Worm (Caenorhabditis elegans): ENCODE data around the gene Y43F8B.3.

DNA sequence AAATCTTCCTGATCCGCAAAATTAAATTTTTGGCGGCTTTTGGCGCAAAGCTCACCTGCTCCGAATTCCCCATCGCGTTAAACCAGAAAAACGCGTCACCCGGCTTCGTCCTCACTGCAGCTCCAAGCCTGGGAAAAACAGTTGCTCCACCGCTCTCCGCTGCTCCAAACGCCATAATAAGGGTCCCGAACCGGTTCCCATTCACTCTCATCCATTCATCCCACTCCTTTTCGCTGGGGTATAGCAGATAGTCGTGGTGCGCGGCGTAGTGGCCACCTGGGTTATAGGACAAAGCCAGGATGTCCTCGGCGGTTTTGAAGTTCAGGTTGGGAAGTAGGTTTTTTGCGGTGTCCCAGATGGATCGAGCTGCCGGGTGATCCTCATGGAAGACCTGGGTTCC, 8.0 kb downstream of the Y43F8B.3 start:
- no peak for TF ChIP-seq ref-1 (GFP tag; conservative IDR thresholded peaks at IDR 0.05)
- no peak for TF ChIP-seq cog-1 (tag; optimal IDR thresholded peaks at IDR 0.05)
- no peak for TF ChIP-seq flt-1 (GFP tag; IDR thresholded peaks at IDR 0.05)
- no peak for TF ChIP-seq ztf-29 (GFP tag; IDR thresholded peaks at IDR 0.05)
